Worm (Caenorhabditis elegans): ENCODE results near the gene odr-1.

odr-1 gene

DNA sequence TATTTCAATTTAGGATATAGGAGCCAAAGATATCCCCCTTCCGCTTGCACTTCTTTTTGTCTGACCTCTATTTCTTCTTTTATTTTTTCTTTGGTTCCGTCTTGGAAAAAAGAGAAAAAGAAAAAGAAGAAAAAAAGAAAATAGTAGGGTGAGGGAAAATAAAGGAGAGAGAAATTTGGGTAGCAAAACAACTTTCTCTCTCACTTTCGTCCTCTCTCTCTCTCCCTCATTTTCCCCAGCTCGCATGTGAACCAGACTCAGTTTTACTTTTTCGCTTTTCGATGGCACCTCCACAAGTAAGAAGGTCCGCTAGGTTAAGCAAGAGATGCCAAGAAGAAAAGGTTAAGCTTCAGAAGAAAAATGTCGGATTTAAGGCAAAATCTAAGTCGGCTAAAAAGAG lies 8.0 kb downstream of the odr-1 start:
- TF ChIP-seq dpl-1 (GFP tag; optimal IDR thresholded peaks at IDR 0.05) (no peak), mes-2 (tag; optimal IDR thresholded peaks at IDR 0.05; ENCODE audit: poor library complexity, severe bottlenecking) (no peak), zfp-3 (GFP tag; conservative IDR thresholded peaks at IDR 0.05) (no peak), ceh-28 (tag; optimal IDR thresholded peaks at IDR 0.05) (no peak), dmd-8 (GFP tag; IDR thresholded peaks at IDR 0.05) (no peak), ctbp-1 (GFP tag; IDR thresholded peaks at IDR 0.05) (no peak), ceh-32 (tag; optimal IDR thresholded peaks at IDR 0.05; ENCODE audit: poor library complexity) (no peak), fkh-10 (GFP tag; optimal IDR thresholded peaks at IDR 0.05) (peak; percentile 25), snpc-4 (tag; optimal IDR thresholded peaks at IDR 0.05) (no peak), nhr-77 (tag; optimal IDR thresholded peaks at IDR 0.05) (no peak), F49E8.2 (tag; optimal IDR thresholded peaks at IDR 0.05; ENCODE audit: borderline replicate concordance) (no peak), ztf-11 (tag; optimal IDR thresholded peaks at IDR 0.05) (no peak), lsy-2 (tag; optimal IDR thresholded peaks at IDR 0.05) (peak in 1 of 2 experiments; percentile 8), F44E2.7 (GFP tag; IDR thresholded peaks at IDR 0.05) (no peak), nhr-111 (GFP tag; optimal IDR thresholded peaks at IDR 0.05) (no peak), aha-1 (tag) (peak; percentile 65), mep-1 (tag; optimal IDR thresholded peaks at IDR 0.05) (peak; percentile 15), F10B5.3 (tag; optimal IDR thresholded peaks at IDR 0.05) (no peak), Y105C5A.15 (GFP tag; IDR thresholded peaks at IDR 0.05) (no peak), lin-29 (GFP tag; IDR thresholded peaks at IDR 0.05) (no peak), madf-5 (GFP tag; IDR thresholded peaks at IDR 0.05) (no peak), pqm-1 (tag; optimal IDR thresholded peaks at IDR 0.05) (no peak), hmg-1.1 (GFP tag; IDR thresholded peaks at IDR 0.05) (no peak), dve-1 (tag; optimal IDR thresholded peaks at IDR 0.05; ENCODE audit: insufficient read depth) (no peak), snpc-1.2 (GFP tag; IDR thresholded peaks at IDR 0.05) (no peak), daf-19 (GFP tag; conservative IDR thresholded peaks at IDR 0.05) (no peak), sdz-12 (GFP tag; optimal IDR thresholded peaks at IDR 0.05) (no peak), nhr-41 (GFP tag; IDR thresholded peaks at IDR 0.05) (no peak), spr-1 (tag; optimal IDR thresholded peaks at IDR 0.05) (no peak), ama-1 (optimal IDR thresholded peaks at IDR 0.05) (peak; percentile 83), ceh-62 (tag; optimal IDR thresholded peaks at IDR 0.05) (no peak), dmd-6 (GFP tag; IDR thresholded peaks at IDR 0.05) (0 out of 2 replicates have a peak, but pooled peaks have one; percentile 7), R02D3.7 (tag; optimal IDR thresholded peaks at IDR 0.05) (no peak), aly-2 (tag; optimal IDR thresholded peaks at IDR 0.05) (no peak)

DNA sequence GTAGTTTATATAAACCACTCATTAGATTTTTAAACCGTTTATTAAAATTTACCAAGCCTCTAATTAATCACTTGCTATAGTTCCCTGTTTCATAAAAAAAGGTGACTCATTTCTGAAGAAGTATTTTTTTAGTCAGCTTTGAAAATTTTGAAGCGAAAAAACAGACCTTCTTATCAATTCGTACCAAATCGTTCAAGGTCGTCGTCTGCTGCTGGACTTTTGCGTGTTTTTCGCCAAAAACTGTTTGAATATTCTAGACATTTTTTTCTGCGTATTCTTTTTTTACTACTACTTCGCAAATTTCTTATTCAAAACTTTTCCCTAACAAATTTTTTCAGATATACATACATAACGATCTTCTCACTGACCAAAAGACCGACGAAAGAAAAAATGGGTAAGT lies 8.6 kb downstream of the odr-1 start, which contains the start of gene cah-4:
cah-4 (plus strand) TSS at position 339 of the 400 bp plus-strand sequence.
- TF ChIP-seq php-3 (GFP tag; IDR thresholded peaks at IDR 0.05) (no peak), arid-1 (GFP tag; conservative IDR thresholded peaks at IDR 0.05) (no peak), nhr-10 (tag; optimal IDR thresholded peaks at IDR 0.05) (no peak), nhr-102 (tag; optimal IDR thresholded peaks at IDR 0.05) (no peak), T20F7.1 (GFP tag; optimal IDR thresholded peaks at IDR 0.05) (no peak), unc-39 (tag; optimal IDR thresholded peaks at IDR 0.05) (no peak), F44E2.7 (GFP tag; IDR thresholded peaks at IDR 0.05) (no peak), ztf-11 (tag; optimal IDR thresholded peaks at IDR 0.05) (no peak), hlh-30 (tag; optimal IDR thresholded peaks at IDR 0.05; ENCODE audit: insufficient read depth) (no peak), F49E8.2 (tag; optimal IDR thresholded peaks at IDR 0.05; ENCODE audit: borderline replicate concordance) (no peak), ZK337.2 (GFP tag; IDR thresholded peaks at IDR 0.05) (0 out of 2 replicates have a peak, but pooled peaks have one; percentile 17), ama-1 (optimal IDR thresholded peaks at IDR 0.05) (peak; percentile 92), aha-1 (tag) (peak; percentile 69), lin-1 (GFP tag; IDR thresholded peaks at IDR 0.05) (no peak)

Measured in whole organism, L4 larva.